Worm (Caenorhabditis elegans): Measurements from ENCODE around the gene acly-1.

Gene acly-1

ce11 chrX:1473794-1474193 is 5.5 kb upstream of the acly-1 start (continued):
- TF ChIP-seq Y75B8A.6 (GFP tag; IDR thresholded peaks at IDR 0.05) (no peak), mxl-2 (GFP tag; conservative IDR thresholded peaks at IDR 0.05) (no peak), dve-1 (tag; optimal IDR thresholded peaks at IDR 0.05; ENCODE audit: insufficient read depth) (no peak), F10B5.3 (tag; optimal IDR thresholded peaks at IDR 0.05) (no peak)

- peak; percentile 47 for TF ChIP-seq aha-1 (tag)
- TF ChIP-seq cey-2 (tag; optimal IDR thresholded peaks at IDR 0.05; ENCODE audit: borderline replicate concordance, insufficient read depth), result no peak
- TF ChIP-seq set-16 (GFP tag; IDR thresholded peaks at IDR 0.05), result 0 out of 2 replicates have a peak, but pooled peaks have one; percentile 15
- TF ChIP-seq sdz-12 (GFP tag; optimal IDR thresholded peaks at IDR 0.05), result no peak
Measured at ce11 chrX:1476005-1476404, 3.3 kb upstream of the acly-1 start.

- TF ChIP-seq zfp-2 (tag; optimal IDR thresholded peaks at IDR 0.05), result no peak
- TF ChIP-seq hmg-1.1 (GFP tag; IDR thresholded peaks at IDR 0.05), result no peak
- TF ChIP-seq daf-19 (GFP tag; conservative IDR thresholded peaks at IDR 0.05), result no peak
- TF ChIP-seq vab-7 (GFP tag; IDR thresholded peaks at IDR 0.05), result no peak
- TF ChIP-seq spr-3 (GFP tag; optimal IDR thresholded peaks at IDR 0.05), result no peak
- TF ChIP-seq mdt-29 (GFP tag; IDR thresholded peaks at IDR 0.05), result peak; percentile 61; the same call in 1 of the 2 replicates
- TF ChIP-seq php-3 (GFP tag; IDR thresholded peaks at IDR 0.05), result peak; percentile 83
- no peak for TF ChIP-seq nhr-25 (tag; optimal IDR thresholded peaks at IDR 0.05; ENCODE audit: borderline replicate concordance, insufficient read depth)
- TF ChIP-seq T26A8.4 (GFP tag; IDR thresholded peaks at IDR 0.05), result no peak
- peak in 1 of 2 experiments; percentile 25 for TF ChIP-seq daf-16 (GFP tag; optimal IDR thresholded peaks at IDR 0.05)
- TF ChIP-seq daf-16 (tag; optimal IDR thresholded peaks at IDR 0.05), result peak; percentile 96
- no peak for TF ChIP-seq nhr-237 (tag; optimal IDR thresholded peaks at IDR 0.05)
- TF ChIP-seq set-16 (GFP tag; IDR thresholded peaks at IDR 0.05), result no peak
- peak; percentile 28 for TF ChIP-seq nhr-6 (tag; optimal IDR thresholded peaks at IDR 0.05)
- peak; percentile 91 for TF ChIP-seq nhr-28 (tag; optimal IDR thresholded peaks at IDR 0.05)
- TF ChIP-seq ceh-28 (tag; optimal IDR thresholded peaks at IDR 0.05), result no peak
- no peak for TF ChIP-seq ZK337.2 (GFP tag; IDR thresholded peaks at IDR 0.05)
- peak; percentile 33 for TF ChIP-seq mep-1 (tag; optimal IDR thresholded peaks at IDR 0.05)
- no peak for TF ChIP-seq ZK546.5 (tag; optimal IDR thresholded peaks at IDR 0.05)
- no peak for TF ChIP-seq F26F4.8 (GFP tag; conservative IDR thresholded peaks at IDR 0.05)
- no peak for TF ChIP-seq F37D6.2 (tag; optimal IDR thresholded peaks at IDR 0.05)
- TF ChIP-seq cey-2 (tag; optimal IDR thresholded peaks at IDR 0.05; ENCODE audit: borderline replicate concordance, insufficient read depth), result no peak
- no peak for TF ChIP-seq Y105C5A.15 (GFP tag; IDR thresholded peaks at IDR 0.05)
- TF ChIP-seq tra-1 (GFP tag; IDR thresholded peaks at IDR 0.05), result peak; percentile 92
- no peak for TF ChIP-seq Y48G9A.11 (GFP tag; IDR thresholded peaks at IDR 0.05)
- TF ChIP-seq nhr-77 (tag; optimal IDR thresholded peaks at IDR 0.05), result peak; percentile 52
- TF ChIP-seq dmd-9 (GFP tag; IDR thresholded peaks at IDR 0.05), result no peak
- peak; percentile 91 for TF ChIP-seq pqm-1 (tag; optimal IDR thresholded peaks at IDR 0.05)
- peak; percentile 90 for TF ChIP-seq hlh-30 (tag; optimal IDR thresholded peaks at IDR 0.05; ENCODE audit: insufficient read depth)
- no peak for TF ChIP-seq F44E2.7 (GFP tag; IDR thresholded peaks at IDR 0.05)
- TF ChIP-seq saeg-2 (GFP tag; IDR thresholded peaks at IDR 0.05), result peak; percentile 64; the same call in 1 of the 2 replicates
- peak; percentile 96 for TF ChIP-seq mxl-2 (GFP tag; conservative IDR thresholded peaks at IDR 0.05)
- no peak for TF ChIP-seq dpl-1 (GFP tag; optimal IDR thresholded peaks at IDR 0.05)
- TF ChIP-seq lsy-2 (tag; optimal IDR thresholded peaks at IDR 0.05), result peak in 1 of 2 experiments; percentile 65
- no peak for TF ChIP-seq nhr-111 (GFP tag; optimal IDR thresholded peaks at IDR 0.05)
- TF ChIP-seq nhr-48 (tag; optimal IDR thresholded peaks at IDR 0.05), result peak; percentile 96
- TF ChIP-seq tag-97 (GFP tag; IDR thresholded peaks at IDR 0.05), result no peak
- peak; percentile 89 for TF ChIP-seq nhr-102 (tag; optimal IDR thresholded peaks at IDR 0.05)
- TF ChIP-seq unc-62 (GFP tag; optimal IDR thresholded peaks at IDR 0.05 in 1 of 2), result no peak
- TF ChIP-seq unc-62 (tag; optimal IDR thresholded peaks at IDR 0.05), result no peak
- no peak for TF ChIP-seq lin-38 (GFP tag; IDR thresholded peaks at IDR 0.05)
- TF ChIP-seq hlh-11 (tag; optimal IDR thresholded peaks at IDR 0.05), result peak; percentile 92
- TF ChIP-seq rbr-2 (tag; optimal IDR thresholded peaks at IDR 0.05), result no peak
Measured at ce11 chrX:1477932-1478331, 1.4 kb upstream of the acly-1 start.

All from whole organism, L4 larva.